Fruit fly (Drosophila melanogaster) whole organism, prepupa: ENCODE measurements around the gene CG4629.
A peak's percentile ranks its signal among the peaks of the same experiment; 100 is the strongest.

Experiments
- Blimp-1 ChIP-seq: fragments of 200-800 bp; sonication (Bioruptor generic); optimal IDR thresholded peaks from 3 replicates; lab custom pipeline; 2017; ENCODE audit warnings: missing biosample characterization, missing genetic modification characterization, mild to moderate bottlenecking, moderate library complexity, missing genetic modification reagents
- CG10669 ChIP-seq: fragments of 200-800 bp; sonication (Bioruptor generic); optimal IDR thresholded peaks from 3 replicates; lab custom pipeline; 2018; ENCODE audit warnings: missing biosample characterization, mild to moderate bottlenecking, missing genetic modification characterization, moderate library complexity
- CG11294 ChIP-seq: fragments of 200-800 bp; sonication (Bioruptor generic); IDR thresholded peaks from 2 replicates; pipeline ENCODE4 v1.3.6; 2022; ENCODE audit warnings: missing biosample characterization, missing genetic modification characterization
- CG11762 ChIP-seq: fragments of 200-800 bp; sonication (Bioruptor generic); optimal IDR thresholded peaks from 3 replicates; lab custom pipeline; 2016; ENCODE audit warnings: missing biosample characterization, missing genetic modification characterization; ENCODE audit not compliant: insufficient read depth
- CG11902 ChIP-seq: fragments of 200-800 bp; sonication (Bioruptor generic); optimal IDR thresholded peaks from 3 replicates; lab custom pipeline; 2016; ENCODE audit warnings: missing biosample characterization, missing genetic modification characterization
- CG15336 ChIP-seq: fragments of 200-800 bp; sonication (Bioruptor generic); IDR thresholded peaks from 2 replicates; pipeline ENCODE4 v1.3.6; 2022; ENCODE audit warnings: missing biosample characterization, missing genetic modification characterization
- CG1621 ChIP-seq: fragments of 200-800 bp; sonication (Bioruptor generic); optimal IDR thresholded peaks from 3 replicates; lab custom pipeline; 2018; ENCODE audit warnings: missing biosample characterization, mild to moderate bottlenecking, missing genetic modification characterization
- CG16779 ChIP-seq: fragments of 200-800 bp; sonication (Bioruptor generic); optimal IDR thresholded peaks from 3 replicates; lab custom pipeline; 2017; ENCODE audit warnings: missing biosample characterization, mild to moderate bottlenecking, missing genetic modification characterization
- CG3032 ChIP-seq: fragments of 200-800 bp; optimal IDR thresholded peaks from 2 replicates; lab custom pipeline; 2019; ENCODE audit warnings: missing biosample characterization, mild to moderate bottlenecking, missing genetic modification characterization, moderate library complexity
- CG31627 ChIP-seq: fragments of 200-800 bp; sonication (Bioruptor generic); optimal IDR thresholded peaks from 3 replicates; lab custom pipeline; 2016; ENCODE audit warnings: missing biosample characterization, missing genetic modification characterization
- CG32006 ChIP-seq: fragments of 200-800 bp; sonication (Bioruptor generic); optimal IDR thresholded peaks from 3 replicates; lab custom pipeline; 2017; ENCODE audit warnings: missing biosample characterization, mild to moderate bottlenecking, missing genetic modification characterization
- CG3919 ChIP-seq: fragments of 200-800 bp; sonication (Bioruptor generic); optimal IDR thresholded peaks from 3 replicates; lab custom pipeline; 2016; ENCODE audit warnings: missing biosample characterization, missing genetic modification characterization
- CG6163 ChIP-seq: fragments of 200-800 bp; sonication (Bioruptor generic); IDR thresholded peaks from 3 replicates; pipeline ENCODE4 v1.3.6; 2022; ENCODE audit warnings: missing biosample characterization, missing genetic modification characterization
- CG6276 ChIP-seq: fragments of 200-800 bp; sonication (Bioruptor generic); optimal IDR thresholded peaks from 2 replicates; lab custom pipeline; 2017; ENCODE audit warnings: missing biosample characterization, mild to moderate bottlenecking, missing genetic modification characterization
- CG6792 ChIP-seq: fragments of 200-800 bp; sonication (Bioruptor generic); optimal IDR thresholded peaks from 3 replicates; lab custom pipeline; 2016; ENCODE audit warnings: missing biosample characterization, missing genetic modification characterization
- CG6808 ChIP-seq: fragments of 200-800 bp; sonication (Bioruptor generic); optimal IDR thresholded peaks from 3 replicates; lab custom pipeline; 2017; ENCODE audit warnings: missing biosample characterization, missing genetic modification characterization, mild to moderate bottlenecking, moderate library complexity, missing genetic modification reagents
- CG6854 ChIP-seq: fragments of 200-800 bp; sonication (Bioruptor generic); optimal IDR thresholded peaks from 2 replicates; lab custom pipeline; 2017; ENCODE audit warnings: missing biosample characterization, mild to moderate bottlenecking, missing genetic modification characterization
- CG7368 ChIP-seq: fragments of 200-800 bp; sonication (Bioruptor generic); optimal IDR thresholded peaks from 3 replicates; lab custom pipeline; 2016; ENCODE audit warnings: missing biosample characterization, missing genetic modification characterization
- CG8119 ChIP-seq: fragments of 200-800 bp; sonication (Bioruptor generic); IDR thresholded peaks from 3 replicates; pipeline ENCODE4 v1.3.6; 2022; ENCODE audit warnings: missing biosample characterization, missing genetic modification characterization
- CG8632 ChIP-seq: fragments of 200-800 bp; sonication (Bioruptor generic); optimal IDR thresholded peaks from 3 replicates; lab custom pipeline; 2016; ENCODE audit warnings: missing biosample characterization, missing genetic modification characterization
- Eip78C ChIP-seq: fragments of 200-800 bp; sonication (Bioruptor generic); peaks from one replicate; lab custom pipeline; 2016; ENCODE audit warnings: missing biosample characterization, missing genetic modification characterization
- Ets96B ChIP-seq: fragments of 200-800 bp; optimal IDR thresholded peaks from 2 replicates; lab custom pipeline; 2019; ENCODE audit warnings: missing biosample characterization, mild to moderate bottlenecking, missing genetic modification characterization, moderate library complexity
- Gug ChIP-seq: fragments of 200-800 bp; sonication (Bioruptor generic); IDR thresholded peaks from 2 replicates; pipeline ENCODE4 v1.3.6; 2022; ENCODE audit warnings: missing biosample characterization, missing genetic modification characterization
- Hr38 ChIP-seq: sonication (Bioruptor generic); optimal IDR thresholded peaks from 2 replicates; lab custom pipeline; 2016; ENCODE audit warnings: missing biosample characterization, missing genetic modification characterization
- Hr39 ChIP-seq: fragments of 200-800 bp; sonication (Bioruptor generic); optimal IDR thresholded peaks from 2 replicates; lab custom pipeline; 2016; ENCODE audit warnings: missing biosample characterization, missing genetic modification characterization
- Hr4 ChIP-seq: fragments of 200-800 bp; sonication (Bioruptor generic); optimal IDR thresholded peaks from 3 replicates; lab custom pipeline; 2016; ENCODE audit warnings: missing biosample characterization, missing genetic modification characterization
- Met ChIP-seq: fragments of 200-800 bp; sonication (Bioruptor generic); optimal IDR thresholded peaks from 3 replicates; lab custom pipeline; 2016; ENCODE audit warnings: missing biosample characterization, missing genetic modification characterization
- Smox ChIP-seq: fragments of 200-800 bp; sonication (Bioruptor generic); optimal IDR thresholded peaks from 3 replicates; lab custom pipeline; 2016; ENCODE audit warnings: missing biosample characterization, missing genetic modification characterization
- Sox14 ChIP-seq: fragments of 200-800 bp; sonication (Bioruptor generic); optimal IDR thresholded peaks from 3 replicates; lab custom pipeline; 2016; ENCODE audit warnings: missing biosample characterization, missing genetic modification characterization
- achi ChIP-seq: fragments of 200-800 bp; sonication (Bioruptor generic); optimal IDR thresholded peaks from 3 replicates; lab custom pipeline; 2016; ENCODE audit warnings: missing biosample characterization, missing genetic modification characterization
- acj6 ChIP-seq: fragments of 200-800 bp; sonication (Bioruptor generic); optimal IDR thresholded peaks from 3 replicates; lab custom pipeline; 2016; ENCODE audit warnings: missing biosample characterization, missing genetic modification characterization
- cyc ChIP-seq: fragments of 200-800 bp; sonication (Bioruptor generic); optimal IDR thresholded peaks from 3 replicates; lab custom pipeline; 2016; ENCODE audit warnings: missing biosample characterization, missing genetic modification characterization
- dac ChIP-seq: fragments of 200-800 bp; sonication (Bioruptor generic); optimal IDR thresholded peaks from 2 replicates; lab custom pipeline; 2017; ENCODE audit warnings: missing biosample characterization, mild to moderate bottlenecking, missing genetic modification characterization
- eg ChIP-seq: fragments of 200-800 bp; sonication (Bioruptor generic); IDR thresholded peaks from 3 replicates; pipeline ENCODE4 v1.3.6; 2022; ENCODE audit warnings: missing biosample characterization, missing genetic modification characterization
- esn ChIP-seq: fragments of 200-800 bp; sonication (Bioruptor generic); optimal IDR thresholded peaks from 2 replicates; lab custom pipeline; 2016; ENCODE audit warnings: missing biosample characterization, mild to moderate bottlenecking, missing genetic modification characterization, moderate library complexity
- fkh ChIP-seq: fragments of 200-800 bp; sonication (Bioruptor generic); optimal IDR thresholded peaks from 3 replicates; lab custom pipeline; 2017; ENCODE audit warnings: missing biosample characterization, mild to moderate bottlenecking, missing genetic modification characterization, moderate library complexity
- lz ChIP-seq: fragments of 200-800 bp; sonication (Bioruptor generic); optimal IDR thresholded peaks from 3 replicates; lab custom pipeline; 2016; ENCODE audit warnings: missing biosample characterization, missing genetic modification characterization
- spab ChIP-seq: fragments of 200-800 bp; sonication (Bioruptor generic); optimal IDR thresholded peaks from 2 replicates; lab custom pipeline; 2017; ENCODE audit warnings: missing biosample characterization, mild to moderate bottlenecking, missing genetic modification characterization, missing genetic modification reagents
- ss ChIP-seq, 2 experiments: fragments of 200-800 bp; sonication (Bioruptor generic); optimal IDR thresholded peaks; 2 replicates in 1 of 2; 3 replicates in 1 of 2; lab custom pipeline; 2017 to 2018; ENCODE audit warnings: mild to moderate bottlenecking in 2 of 2, missing biosample characterization in 2 of 2, missing genetic modification characterization in 2 of 2, moderate library complexity in 1 of 2
- svp ChIP-seq: fragments of 200-800 bp; sonication (Bioruptor generic); peaks from one replicate; lab custom pipeline; 2016; ENCODE audit warnings: missing biosample characterization, missing genetic modification characterization
- vri ChIP-seq: fragments of 200-800 bp; sonication (Bioruptor generic); optimal IDR thresholded peaks from 3 replicates; lab custom pipeline; 2016; ENCODE audit warnings: missing biosample characterization, mild to moderate bottlenecking, missing genetic modification characterization

CG4629 gene

DNA sequence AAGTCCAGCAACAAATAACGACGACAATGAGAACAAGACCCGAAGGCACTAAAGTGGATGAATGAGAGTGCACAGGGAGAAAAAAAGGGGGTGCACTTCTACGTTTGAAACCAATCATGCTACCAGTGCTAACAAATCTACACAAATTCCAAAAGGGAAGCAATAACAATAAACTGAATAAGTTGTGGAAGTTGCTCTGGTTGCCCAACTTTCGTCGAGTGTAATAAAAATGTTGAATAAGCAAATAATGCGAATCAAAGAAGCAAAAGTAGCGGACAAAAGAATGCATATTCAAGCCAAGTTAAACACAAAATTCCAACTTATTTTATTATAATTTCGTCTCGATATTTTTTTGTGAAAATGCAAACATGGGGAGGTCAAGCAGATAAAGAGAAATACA, 10.6 kb downstream of the CG4629 start:
- TF ChIP-seq CG3919 (GFP tag; lab: Kevin White, UChicago) (no peak), Hr4 (GFP tag; lab: Kevin White, UChicago) (peak; percentile 11), CG32006 (peak; percentile 9), CG6163 (GFP tag; lab: Robert Waterston, UW) (0 out of 3 replicates have a peak, but pooled peaks have one; percentile 31)

DNA sequence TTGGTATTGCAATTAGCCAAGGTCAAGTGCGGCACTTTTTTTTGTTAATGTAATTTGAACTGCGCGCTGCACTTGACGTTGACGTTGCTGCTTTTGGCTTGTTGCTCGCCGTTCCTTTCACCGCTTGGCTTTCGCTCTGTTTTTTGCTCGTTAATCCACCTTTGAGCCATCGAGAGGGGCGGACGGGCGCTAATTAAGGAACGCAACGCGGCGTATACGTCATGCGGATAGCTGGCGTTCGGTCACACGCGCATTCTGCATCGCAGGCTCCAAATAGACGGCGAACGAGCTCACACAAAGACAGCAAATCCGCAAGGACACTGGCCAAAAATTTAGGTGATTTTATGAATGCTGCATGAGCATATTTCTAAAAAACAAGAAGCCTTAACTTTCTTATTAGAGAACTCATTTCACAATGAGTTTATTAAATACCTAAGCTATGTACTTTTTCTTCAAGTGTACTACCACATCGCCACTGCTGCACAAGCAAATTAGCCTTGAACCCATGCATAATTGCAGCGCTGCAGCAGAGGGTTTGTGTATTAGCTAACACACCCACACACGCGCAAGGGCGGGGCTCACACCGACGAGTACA, 15.9 kb downstream of the CG4629 start:
- TF ChIP-seq CG3919 (GFP tag; lab: Kevin White, UChicago) (peak; percentile 29), acj6 (GFP tag; lab: Kevin White, UChicago) (peak; percentile 29), CG32006 (no peak), Ets96B (peak; percentile 29), CG6163 (GFP tag; lab: Robert Waterston, UW) (peak; percentile 58; the same call in 1 of the 3 replicates), CG10669 (GFP tag; lab: Kevin White, UChicago) (peak; percentile 36), CG11294 (GFP tag; lab: Robert Waterston, UW) (0 out of 2 replicates have a peak, but pooled peaks have one; percentile 21), CG15336 (GFP tag; lab: Robert Waterston, UW) (0 out of 2 replicates have a peak, but pooled peaks have one; percentile 27), Sox14 (GFP tag; lab: Kevin White, UChicago) (peak; percentile 22), cyc (GFP tag; lab: Kevin White, UChicago) (peak; percentile 20), Gug (GFP tag; lab: Robert Waterston, UW) (peak; percentile 40), spab (GFP tag; lab: Kevin White, UChicago) (peak; percentile 2), eg (GFP tag; lab: Robert Waterston, UW) (peak; percentile 53; the same call in 1 of the 3 replicates), vri (GFP tag; lab: Kevin White, UChicago) (no peak), CG31627 (GFP tag; lab: Kevin White, UChicago) (peak; percentile 21), CG8119 (GFP tag; lab: Robert Waterston, UW) (peak; percentile 43; the same call in 1 of the 3 replicates), CG3032 (tag; lab: Kevin White, UChicago) (no peak), Hr38 (GFP tag; lab: Kevin White, UChicago) (peak; percentile 14), achi (GFP tag; lab: Kevin White, UChicago) (peak; percentile 34), Met (no peak), CG6792 (GFP tag; lab: Kevin White, UChicago) (no peak), svp (peak; percentile 66)
- TF ChIP-seq, all 60 proteins: peak for 17

DNA sequence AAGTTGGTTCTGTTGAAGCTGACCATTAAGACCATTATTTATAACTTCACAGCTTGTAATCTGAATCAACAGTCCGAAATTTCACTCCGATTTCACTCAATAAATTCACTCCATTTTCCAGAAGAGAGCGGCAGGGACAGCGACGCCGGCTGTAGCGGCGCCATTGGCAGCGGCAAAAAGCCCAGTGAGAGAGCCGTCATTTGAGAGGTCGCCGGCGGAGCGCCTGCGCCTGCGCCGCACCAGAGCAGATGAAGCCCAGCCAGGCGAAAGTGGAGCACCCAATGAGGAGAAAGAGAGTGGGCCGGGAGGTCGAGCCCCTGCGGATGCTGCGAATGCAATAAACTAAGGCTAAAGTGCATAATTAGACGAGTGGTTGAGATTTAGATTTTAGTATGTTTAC, 19.6 kb downstream of the CG4629 start:
- TF ChIP-seq fkh (GFP tag; lab: Kevin White, UChicago): no peak
- no peak for TF ChIP-seq CG31627 (GFP tag; lab: Kevin White, UChicago)
- TF ChIP-seq CG10669 (GFP tag; lab: Kevin White, UChicago): no peak

DNA sequence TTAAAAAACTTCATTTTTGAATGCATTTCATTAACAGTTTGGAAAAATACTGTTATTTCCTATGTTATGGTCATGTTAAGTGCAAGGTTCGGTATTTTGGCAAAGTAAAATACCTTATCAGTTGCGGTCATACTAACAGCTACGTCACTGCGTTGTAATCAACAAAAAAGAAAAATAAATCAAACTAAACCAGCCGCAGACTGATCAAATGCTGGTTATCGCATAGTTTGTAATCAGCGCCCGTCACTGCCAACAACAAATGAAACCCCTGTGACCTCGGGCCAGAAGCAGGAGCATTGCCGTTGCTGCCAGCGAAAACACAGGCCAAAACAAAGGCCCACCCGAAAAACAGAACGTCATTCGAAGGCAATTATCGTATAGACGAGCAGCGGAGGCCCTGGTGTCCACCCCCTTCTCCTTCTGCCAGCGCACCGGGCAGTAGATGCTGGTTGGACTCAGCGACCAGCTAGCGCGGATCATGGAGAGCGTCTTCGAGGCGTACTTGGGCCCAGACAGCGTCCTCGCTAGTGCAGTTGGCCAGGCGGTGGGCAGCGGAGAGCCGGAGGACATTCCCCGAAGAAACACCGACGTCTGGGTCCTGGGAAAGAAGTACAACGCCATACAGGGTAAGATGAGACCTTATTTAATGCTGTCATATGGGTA, 21.4 kb downstream of the CG4629 start, which contains the start of gene Atg4a:
Atg4a (plus strand) TSS at position 110 of the 663 bp plus-strand sequence.
- TF ChIP-seq eg (GFP tag; lab: Robert Waterston, UW) (peak; percentile 45; the same call in 1 of the 3 replicates), CG6276 (GFP tag; lab: Kevin White, UChicago) (peak; percentile 35), CG6854 (GFP tag; lab: Kevin White, UChicago) (no peak), CG31627 (GFP tag; lab: Kevin White, UChicago) (no peak), Eip78C (GFP tag; lab: Kevin White, UChicago) (peak; percentile 43), Blimp-1 (no peak), ss (GFP tag; optimal IDR thresholded peaks at IDR 0.05; lab: Kevin White, UChicago) (peak in 1 of 2 experiments; percentile 61), CG8632 (no peak), Hr39 (GFP tag; lab: Kevin White, UChicago) (no peak), CG16779 (peak; percentile 29), CG11762 (GFP tag; lab: Kevin White, UChicago) (no peak), CG7368 (GFP tag; lab: Kevin White, UChicago) (no peak), lz (GFP tag; lab: Kevin White, UChicago) (no peak), CG1621 (peak; percentile 9), CG3032 (tag; lab: Kevin White, UChicago) (peak; percentile 40), vri (GFP tag; lab: Kevin White, UChicago) (no peak), Smox (GFP tag; lab: Kevin White, UChicago) (no peak), Sox14 (GFP tag; lab: Kevin White, UChicago) (peak; percentile 33), CG6163 (GFP tag; lab: Robert Waterston, UW) (peak; percentile 57; the same call in 2 of the 3 replicates), CG11902 (GFP tag; lab: Kevin White, UChicago) (no peak), esn (GFP tag; lab: Kevin White, UChicago) (no peak), Ets96B (peak; percentile 37), CG6808 (GFP tag; lab: Kevin White, UChicago) (peak; percentile 19), Hr38 (GFP tag; lab: Kevin White, UChicago) (no peak), CG15336 (GFP tag; lab: Robert Waterston, UW) (peak; percentile 43; the same call in 1 of the 2 replicates), svp (peak; percentile 90), CG10669 (GFP tag; lab: Kevin White, UChicago) (no peak), spab (GFP tag; lab: Kevin White, UChicago) (peak; percentile 3), dac (no peak)
